Worm (Caenorhabditis elegans) whole organism, L1 larva: ENCODE measurements around the gene Y37H2A.10.
"Not testable (repeated sequence)": the region's sequence is repeated elsewhere in the genome, so short reads cannot be mapped to it uniquely, and the experiment has no call there.

ENCODE experiments used
- C16A3.4 ChIP-seq: fragments of 150-350 bp; optimal IDR thresholded peaks from 2 replicates; lab custom pipeline; 2014; ENCODE audit warnings: missing biosample characterization, missing genetic modification characterization
- F16B12.6 ChIP-seq: fragments of 150-350 bp; optimal IDR thresholded peaks from 2 replicates; lab custom pipeline; 2014; ENCODE audit warnings: missing biosample characterization, missing genetic modification characterization
- aly-2 ChIP-seq: fragments of 150-350 bp; optimal IDR thresholded peaks from 2 replicates; lab custom pipeline; 2014; ENCODE audit warnings: missing biosample characterization, missing genetic modification characterization
- blmp-1 ChIP-seq: fragments of 150-350 bp; optimal IDR thresholded peaks from 2 replicates; lab custom pipeline; 2014; ENCODE audit warnings: missing biosample characterization, missing genetic modification characterization
- ceh-63 ChIP-seq: fragments of 200-800 bp; sonication (Bioruptor generic); optimal IDR thresholded peaks from 2 replicates; lab custom pipeline; 2018; ENCODE audit warnings: mild to moderate bottlenecking, missing genetic modification characterization, missing compliant biosample characterization
- ceh-88 ChIP-seq: fragments of 200-800 bp; sonication (Bioruptor generic); IDR thresholded peaks from 2 replicates; pipeline ENCODE4 v1.3.6; 2022; ENCODE audit warnings: missing genetic modification characterization, missing compliant biosample characterization
- ces-1 ChIP-seq: fragments of 150-350 bp; optimal IDR thresholded peaks from 2 replicates; lab custom pipeline; 2014; ENCODE audit warnings: missing biosample characterization, missing genetic modification reagents, missing genetic modification characterization
- dpl-1 ChIP-seq, 3 experiments: fragments of 150-350 bp in 2 of 3; sonication (generic microtip) in 1 of 3; optimal IDR thresholded peaks; 2 replicates each; lab custom pipeline; 2014 to 2017; ENCODE audit warnings: missing biosample characterization in 3 of 3, missing genetic modification characterization in 3 of 3, missing genetic modification reagents in 3 of 3
- dsc-1 ChIP-seq: sonication (generic microtip); optimal IDR thresholded peaks from 2 replicates; lab custom pipeline; 2016; ENCODE audit warnings: mild to moderate bottlenecking, missing genetic modification characterization, missing compliant biosample characterization
- efl-1 ChIP-seq, 4 experiments: fragments of 150-350 bp; optimal IDR thresholded peaks in 3 of 4; peaks in 1 of 4; 1 replicate in 1 of 4; 2 replicates in 3 of 4; lab custom pipeline; 2014; ENCODE audit warnings: missing biosample characterization in 2 of 4, missing genetic modification characterization in 2 of 4, missing genetic modification reagents in 2 of 4
- elt-2 ChIP-seq: sonication (generic microtip); optimal IDR thresholded peaks from 2 replicates; lab custom pipeline; 2016; ENCODE audit warnings: missing genetic modification characterization, mild to moderate bottlenecking, inconsistent platforms, missing compliant biosample characterization, missing genetic modification reagents
- fkh-10 ChIP-seq: sonication (generic microtip); optimal IDR thresholded peaks from 2 replicates; lab custom pipeline; 2017; ENCODE audit warnings: missing biosample characterization, missing genetic modification reagents, missing genetic modification characterization
- fkh-4 ChIP-seq: sonication (generic microtip); optimal IDR thresholded peaks from 2 replicates; lab custom pipeline; 2016; ENCODE audit warnings: missing compliant biosample characterization, missing genetic modification characterization, borderline replicate concordance
- fkh-8 ChIP-seq: sonication (generic microtip); optimal IDR thresholded peaks from 2 replicates; lab custom pipeline; 2016; ENCODE audit warnings: mild to moderate bottlenecking, missing genetic modification characterization, missing compliant biosample characterization
- hlh-17 ChIP-seq: fragments of 200-800 bp; sonication (Bioruptor generic); optimal IDR thresholded peaks from 2 replicates; lab custom pipeline; 2018; ENCODE audit warnings: missing genetic modification characterization, mild to moderate bottlenecking, missing compliant biosample characterization, moderate library complexity, borderline replicate concordance
- hlh-4 ChIP-seq: sonication (generic microtip); optimal IDR thresholded peaks from 2 replicates; lab custom pipeline; 2016; ENCODE audit warnings: mild to moderate bottlenecking, missing genetic modification characterization, missing compliant biosample characterization
- lin-14 ChIP-seq: fragments of 200-800 bp; sonication (Bioruptor generic); optimal IDR thresholded peaks from 2 replicates; lab custom pipeline; 2018; ENCODE audit warnings: mild to moderate bottlenecking, missing genetic modification characterization, moderate library complexity, missing compliant biosample characterization
- lsy-2 ChIP-seq, 2 experiments: fragments of 150-350 bp; optimal IDR thresholded peaks; 2 replicates each; lab custom pipeline; 2014; ENCODE audit warnings: missing biosample characterization in 2 of 2, missing genetic modification characterization in 2 of 2
- mab-9 ChIP-seq: fragments of 200-800 bp; sonication (Bioruptor generic); IDR thresholded peaks from 2 replicates; pipeline ENCODE4 v1.3.6; 2022; ENCODE audit warnings: missing genetic modification reagents, missing genetic modification characterization, missing compliant biosample characterization
- mdl-1 ChIP-seq, 2 experiments: fragments of 150-350 bp; optimal IDR thresholded peaks; 2 replicates each; lab custom pipeline; 2014 to 2017; ENCODE audit warnings: missing biosample characterization in 2 of 2, missing genetic modification characterization in 2 of 2, inconsistent platforms in 1 of 2
- mef-2 ChIP-seq: fragments of 150-350 bp; optimal IDR thresholded peaks from 2 replicates; lab custom pipeline; 2014; ENCODE audit warnings: missing biosample characterization, missing genetic modification characterization
- nhr-11 ChIP-seq: fragments of 150-350 bp; optimal IDR thresholded peaks from 2 replicates; lab custom pipeline; 2014; ENCODE audit warnings: missing biosample characterization, missing genetic modification characterization
- nhr-20 ChIP-seq: sonication (generic microtip); optimal IDR thresholded peaks from 2 replicates; lab custom pipeline; 2016; ENCODE audit warnings: mild to moderate bottlenecking, missing genetic modification characterization, missing compliant biosample characterization
- nhr-47 ChIP-seq: sonication (generic microtip); optimal IDR thresholded peaks from 2 replicates; lab custom pipeline; 2016; ENCODE audit warnings: mild to moderate bottlenecking, missing genetic modification characterization, moderate library complexity, missing compliant biosample characterization
- nhr-76 ChIP-seq: sonication (generic microtip); optimal IDR thresholded peaks from 2 replicates; lab custom pipeline; 2017; ENCODE audit warnings: missing biosample characterization, missing genetic modification characterization
- nhr-77 ChIP-seq: fragments of 150-350 bp; optimal IDR thresholded peaks from 2 replicates; lab custom pipeline; 2014; ENCODE audit warnings: missing biosample characterization, missing genetic modification characterization
- nhr-90 ChIP-seq: sonication (generic microtip); optimal IDR thresholded peaks from 2 replicates; lab custom pipeline; 2016; ENCODE audit warnings: mild to moderate bottlenecking, missing genetic modification characterization, missing compliant biosample characterization; ENCODE audit not compliant: poor library complexity
- sup-37 ChIP-seq: fragments of 200-800 bp; sonication (Bioruptor generic); optimal IDR thresholded peaks from 2 replicates; lab custom pipeline; 2018; ENCODE audit warnings: mild to moderate bottlenecking, missing genetic modification characterization, missing compliant biosample characterization
- tlp-1 ChIP-seq: fragments of 150-350 bp; optimal IDR thresholded peaks from 2 replicates; lab custom pipeline; 2014; ENCODE audit warnings: missing biosample characterization, missing genetic modification characterization
- unc-30 ChIP-seq: sonication (generic microtip); optimal IDR thresholded peaks from 2 replicates; lab custom pipeline; 2017; ENCODE audit warnings: missing biosample characterization, missing genetic modification characterization
- unc-62 ChIP-seq: fragments of 150-350 bp; optimal IDR thresholded peaks from 2 replicates; lab custom pipeline; 2014; ENCODE audit warnings: missing biosample characterization, missing genetic modification reagents, missing genetic modification characterization
- vab-15 ChIP-seq: sonication (generic microtip); optimal IDR thresholded peaks from 2 replicates; lab custom pipeline; 2017; ENCODE audit warnings: missing genotype, mild to moderate bottlenecking, missing genetic modification characterization, missing compliant biosample characterization
- xbp-1 ChIP-seq: sonication (generic microtip); optimal IDR thresholded peaks from 2 replicates; lab custom pipeline; 2016; ENCODE audit warnings: missing genetic modification characterization, missing compliant biosample characterization
- zip-4 ChIP-seq: fragments of 200-800 bp; sonication (Bioruptor generic); optimal IDR thresholded peaks from 2 replicates; lab custom pipeline; 2018; ENCODE audit warnings: mild to moderate bottlenecking, missing genetic modification characterization, moderate library complexity, missing compliant biosample characterization
- ztf-11 ChIP-seq, 2 experiments: sonication (generic microtip); optimal IDR thresholded peaks; 2 replicates each; lab custom pipeline; 2016 to 2017; ENCODE audit warnings: missing genetic modification characterization in 2 of 2, missing biosample characterization in 1 of 2, missing compliant biosample characterization in 1 of 2

Y37H2A.10 gene

DNA sequence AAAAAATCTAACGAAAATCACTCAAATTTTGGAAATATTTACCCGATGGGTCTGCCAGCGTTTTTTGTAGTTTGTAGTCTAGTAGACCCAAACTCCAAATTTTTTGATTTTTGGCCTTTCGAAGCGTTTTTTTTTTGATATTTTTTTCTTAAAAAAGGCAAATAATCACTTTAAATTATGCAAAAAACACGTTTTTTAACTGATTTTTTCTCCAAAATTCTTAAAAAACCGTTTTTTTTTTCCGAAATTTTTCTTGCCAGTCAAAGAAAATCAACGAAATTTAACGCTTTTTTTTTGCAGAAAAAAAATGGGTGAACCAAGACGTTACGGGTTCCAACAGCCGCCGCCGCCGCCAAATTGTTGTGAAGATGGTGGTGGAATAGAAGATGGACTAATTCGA, 30.8 kb upstream of the Y37H2A.10 start, which contains the start of gene Y37H2A.1:
TSS of gene Y37H2A.1 (plus strand) at position 301 of the 400 bp plus-strand sequence.
- TF ChIP-seq blmp-1 (tag; lab: Kevin White, UChicago) (no peak), efl-1 (optimal IDR thresholded peaks at IDR 0.05; lab: Kevin White, UChicago) (no peak), efl-1 (GFP tag; optimal IDR thresholded peaks at IDR 0.05 in 1 of 2; lab: Kevin White, UChicago) (peak in 1 of 2 experiments; percentile 65)
- TF ChIP-seq, all 84 proteins: peak for 1

DNA sequence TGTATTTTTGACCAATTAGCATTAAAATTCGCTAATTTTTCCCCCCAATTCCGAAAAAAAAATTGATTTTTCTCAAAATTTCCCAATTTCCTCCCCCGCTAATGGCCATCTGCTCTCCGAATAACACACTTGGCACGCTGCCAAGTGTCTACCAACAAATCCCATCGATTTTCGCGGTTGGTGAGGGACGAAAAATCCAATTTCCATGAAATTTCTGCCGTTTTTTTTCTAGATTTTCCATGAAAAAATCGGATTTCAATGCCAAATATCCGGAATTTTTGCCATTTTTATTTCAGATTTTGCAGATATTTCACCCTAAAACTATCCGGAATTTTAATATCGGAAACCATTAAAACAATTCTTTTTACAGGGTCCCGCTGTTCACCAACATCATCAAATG, 29.3 kb upstream of the Y37H2A.10 start:
- TF ChIP-seq unc-30 (tag; lab: Kevin White, UChicago) (no peak), nhr-76 (no peak), fkh-10 (GFP tag; lab: Kevin White, UChicago) (no peak), mef-2 (no peak), nhr-47 (tag; lab: Kevin White, UChicago) (no peak), ceh-63 (GFP tag; lab: Kevin White, UChicago) (no peak), elt-2 (no peak), nhr-11 (no peak), lsy-2 (tag; optimal IDR thresholded peaks at IDR 0.05; lab: Kevin White, UChicago) (no peak), zip-4 (GFP tag; lab: Kevin White, UChicago) (no peak), efl-1 (optimal IDR thresholded peaks at IDR 0.05; lab: Kevin White, UChicago) (no peak), efl-1 (GFP tag; optimal IDR thresholded peaks at IDR 0.05 in 1 of 2; lab: Kevin White, UChicago) (no peak), unc-62 (no peak), hlh-17 (GFP tag; lab: Kevin White, UChicago) (no peak), mdl-1 (tag; optimal IDR thresholded peaks at IDR 0.05; lab: Kevin White, UChicago) (no peak), sup-37 (GFP tag; lab: Kevin White, UChicago) (no peak), dsc-1 (no peak), lin-14 (GFP tag; lab: Kevin White, UChicago) (no peak), ces-1 (no peak), vab-15 (tag; lab: Kevin White, UChicago) (no peak)

DNA sequence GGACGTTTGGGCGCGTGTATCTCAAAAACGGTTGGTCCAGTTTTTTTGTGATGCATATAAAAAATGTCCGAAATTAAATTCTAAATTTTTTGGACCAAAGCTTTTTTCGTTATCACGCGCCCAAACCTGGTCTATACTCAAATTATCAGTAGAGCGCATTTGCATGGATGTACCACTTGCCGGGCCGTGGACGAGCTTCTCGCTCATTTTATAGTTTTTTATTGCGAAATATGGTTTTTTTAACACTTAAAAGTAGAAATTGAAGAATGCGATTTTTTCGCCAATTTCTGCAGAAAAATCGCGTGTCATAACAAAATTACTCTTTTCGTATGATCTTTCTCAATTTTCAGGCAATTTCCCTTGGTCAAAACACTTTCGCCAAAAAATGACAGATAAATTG, 23.7 kb upstream of the Y37H2A.10 start:
- TF ChIP-seq dpl-1 (GFP tag; optimal IDR thresholded peaks at IDR 0.05; lab: Kevin White, UChicago) (peak in 1 of 3 experiments; percentile 9), efl-1 (GFP tag; optimal IDR thresholded peaks at IDR 0.05 in 1 of 2; lab: Kevin White, UChicago) (peak in 1 of 2 experiments; percentile 35)
- TF ChIP-seq efl-1 (optimal IDR thresholded peaks at IDR 0.05; lab: Kevin White, UChicago), result not testable (repeated sequence)

DNA sequence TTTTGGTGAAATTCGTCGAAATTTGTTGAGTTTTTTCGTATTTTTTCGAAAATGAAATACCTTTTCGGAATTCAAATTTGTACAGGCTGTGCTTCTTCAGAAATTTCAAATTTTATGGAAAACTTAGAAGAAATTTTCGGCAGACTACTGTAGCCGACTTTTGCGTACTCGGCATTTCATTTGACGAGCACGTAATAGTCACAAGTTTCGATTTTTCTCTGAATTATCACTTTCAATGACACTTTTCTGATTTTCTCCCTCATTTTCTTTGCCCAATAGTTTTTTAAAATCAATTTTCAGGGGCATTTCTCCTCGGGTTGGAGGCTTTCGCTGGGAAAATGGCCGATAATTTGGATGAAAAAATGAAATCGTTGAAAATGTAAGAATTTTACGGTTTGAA, 15.2 kb upstream of the Y37H2A.10 start, which contains the start of gene fbxa-107:
TSS of gene fbxa-107 (plus strand) at position 301 of the 400 bp plus-strand sequence.
- TF ChIP-seq dsc-1 (no peak), fkh-4 (no peak), ztf-11 (tag; optimal IDR thresholded peaks at IDR 0.05; lab: Kevin White, UChicago) (no peak), nhr-90 (tag; lab: Kevin White, UChicago) (no peak), C16A3.4 (tag; lab: Kevin White, UChicago) (no peak), tlp-1 (tag; lab: Kevin White, UChicago) (no peak), hlh-4 (tag; lab: Kevin White, UChicago) (no peak), ceh-88 (GFP tag; lab: Robert Waterston, UW) (no peak), aly-2 (tag; lab: Kevin White, UChicago) (no peak), mdl-1 (tag; optimal IDR thresholded peaks at IDR 0.05; lab: Kevin White, UChicago) (no peak), sup-37 (GFP tag; lab: Kevin White, UChicago) (no peak), fkh-8 (tag; lab: Kevin White, UChicago) (no peak), nhr-77 (tag; lab: Kevin White, UChicago) (no peak), nhr-20 (tag; lab: Kevin White, UChicago) (no peak), mab-9 (GFP tag; lab: Robert Waterston, UW) (no peak), ceh-63 (GFP tag; lab: Kevin White, UChicago) (no peak), F16B12.6 (no peak), xbp-1 (no peak)
